Worm (Caenorhabditis elegans) whole organism, young adult: ENCODE data around the gene str-141.

Experiments used
- B0261.1 ChIP-seq: sonication (generic microtip); optimal IDR thresholded peaks from 2 replicates; lab custom pipeline; 2016; ENCODE audit warnings: mild to moderate bottlenecking, missing genetic modification characterization, moderate library complexity, missing compliant biosample characterization
- C17E4.6 ChIP-seq: fragments of 200-800 bp; sonication (Bioruptor generic); IDR thresholded peaks from 2 replicates; pipeline ENCODE4 v1.3.6; 2022; ENCODE audit warnings: missing genetic modification reagents, missing genetic modification characterization, missing compliant biosample characterization
- D2030.7 ChIP-seq: fragments of 200-800 bp; sonication (Bioruptor generic); IDR thresholded peaks from 2 replicates; pipeline ENCODE4 v1.3.6; 2022; ENCODE audit warnings: missing genetic modification reagents, missing genetic modification characterization, missing compliant biosample characterization
- F49E8.2 ChIP-seq: sonication (generic microtip); optimal IDR thresholded peaks from 3 replicates; lab custom pipeline; 2017; ENCODE audit warnings: missing genetic modification characterization, mild to moderate bottlenecking, missing compliant biosample characterization, antibody characterized with exemption, moderate library complexity; ENCODE audit not compliant: insufficient read depth
- F55B11.4 ChIP-seq: sonication (generic microtip); optimal IDR thresholded peaks from 2 replicates; lab custom pipeline; 2016; ENCODE audit warnings: missing compliant biosample characterization, missing genetic modification characterization, borderline replicate concordance; ENCODE audit not compliant: insufficient read depth
- K11D2.4 ChIP-seq: fragments of 200-800 bp; sonication (Bioruptor generic); IDR thresholded peaks from 2 replicates; pipeline ENCODE4 v1.3.6; 2022; ENCODE audit warnings: missing genetic modification reagents, missing genetic modification characterization, missing compliant biosample characterization
- K12H6.12 ChIP-seq: fragments of 200-800 bp; sonication (Bioruptor generic); optimal IDR thresholded peaks from 2 replicates; lab custom pipeline; 2018; ENCODE audit warnings: mild to moderate bottlenecking, missing genetic modification characterization, missing compliant biosample characterization
- T07F8.4 ChIP-seq: sonication (generic microtip); optimal IDR thresholded peaks from 2 replicates; lab custom pipeline; 2016; ENCODE audit warnings: mild to moderate bottlenecking, missing genetic modification characterization, moderate library complexity, missing compliant biosample characterization
- Y67H2A.10 ChIP-seq: fragments of 200-800 bp; sonication (Bioruptor generic); conservative IDR thresholded peaks from 2 replicates; pipeline ENCODE4 v1.3.6; 2022; ENCODE audit warnings: missing genetic modification reagents, missing genetic modification characterization, missing compliant biosample characterization
- Y95B8A.8 ChIP-seq: fragments of 200-800 bp; sonication (Bioruptor generic); IDR thresholded peaks from 2 replicates; pipeline ENCODE4 v1.3.6; 2022; ENCODE audit warnings: missing genetic modification reagents, missing genetic modification characterization, missing compliant biosample characterization
- ama-1 ChIP-seq, 3 experiments: fragments of 150-350 bp in 1 of 3; sonication (generic microtip) in 2 of 3; optimal IDR thresholded peaks; 2 replicates each; lab custom pipeline; 2014 to 2018; ENCODE audit warnings: missing biosample characterization in 2 of 3, missing genetic modification characterization in 2 of 3, missing genetic modification reagents in 2 of 3
- cebp-1 ChIP-seq, 2 experiments: fragments of 200-800 bp in 1 of 2; sonication (Bioruptor generic) in 1 of 2; sonication (generic microtip) in 1 of 2; IDR thresholded peaks in 1 of 2; optimal IDR thresholded peaks in 1 of 2; 2 replicates each; pipeline versions ENCODE4 v1.3.6 to Lab custom; 2017 to 2022; ENCODE audit warnings: missing compliant biosample characterization in 2 of 2, missing genetic modification characterization in 2 of 2, mild to moderate bottlenecking in 1 of 2, missing genetic modification reagents in 1 of 2, moderate library complexity in 1 of 2
- ceh-79 ChIP-seq: sonication (generic microtip); optimal IDR thresholded peaks from 2 replicates; lab custom pipeline; 2017; ENCODE audit warnings: mild to moderate bottlenecking, missing genetic modification characterization, missing compliant biosample characterization
- ceh-91 ChIP-seq: fragments of 200-800 bp; sonication (Bioruptor generic); IDR thresholded peaks from 2 replicates; pipeline ENCODE4 v1.3.6; 2022; ENCODE audit warnings: missing genetic modification reagents, missing genetic modification characterization, missing compliant biosample characterization
- egl-18 ChIP-seq: fragments of 200-800 bp; sonication (Bioruptor generic); IDR thresholded peaks from 2 replicates; pipeline ENCODE4 v1.3.6; 2022; ENCODE audit warnings: missing genetic modification reagents, missing genetic modification characterization, missing compliant biosample characterization
- egrh-3 ChIP-seq: fragments of 200-800 bp; sonication (Bioruptor generic); IDR thresholded peaks from 2 replicates; pipeline ENCODE4 v1.3.6; 2022; ENCODE audit warnings: missing genetic modification reagents, missing genetic modification characterization, missing compliant biosample characterization
- hmg-20 ChIP-seq: fragments of 200-800 bp; sonication (Bioruptor generic); IDR thresholded peaks from 2 replicates; pipeline ENCODE4 v1.3.6; 2022; ENCODE audit warnings: missing genetic modification reagents, missing genetic modification characterization, missing compliant biosample characterization
- lag-1 ChIP-seq: fragments of 200-800 bp; sonication (Bioruptor generic); IDR thresholded peaks from 2 replicates; pipeline ENCODE4 v1.3.6; 2022; ENCODE audit warnings: missing genetic modification reagents, missing genetic modification characterization, missing compliant biosample characterization
- madf-10 ChIP-seq: sonication (generic microtip); optimal IDR thresholded peaks from 2 replicates; lab custom pipeline; 2016; ENCODE audit warnings: mild to moderate bottlenecking, missing genetic modification characterization, missing compliant biosample characterization
- madf-6 ChIP-seq: fragments of 200-800 bp; sonication (Bioruptor generic); IDR thresholded peaks from 2 replicates; pipeline ENCODE4 v1.3.6; 2022; ENCODE audit warnings: missing genetic modification reagents, missing genetic modification characterization, missing compliant biosample characterization
- mes-4 ChIP-seq: sonication (generic microtip); optimal IDR thresholded peaks from 2 replicates; lab custom pipeline; 2016; ENCODE audit warnings: missing genotype, missing genetic modification characterization, missing compliant biosample characterization
- nfyb-1 ChIP-seq: fragments of 200-800 bp; sonication (Bioruptor generic); IDR thresholded peaks from 2 replicates; pipeline ENCODE4 v1.3.6; 2022; ENCODE audit warnings: missing genetic modification reagents, missing genetic modification characterization, missing compliant biosample characterization
- nhr-80 ChIP-seq: sonication (generic microtip); optimal IDR thresholded peaks from 2 replicates; lab custom pipeline; 2016; ENCODE audit warnings: missing genetic modification characterization, missing compliant biosample characterization
- nhr-90 ChIP-seq: sonication (generic microtip); optimal IDR thresholded peaks from 2 replicates; lab custom pipeline; 2016; ENCODE audit warnings: missing genotype, mild to moderate bottlenecking, missing genetic modification characterization, missing compliant biosample characterization
- pbrm-1 ChIP-seq: fragments of 200-800 bp; sonication (Bioruptor generic); IDR thresholded peaks from 2 replicates; pipeline ENCODE4 v1.3.6; 2022; ENCODE audit warnings: missing genetic modification reagents, missing genetic modification characterization, missing compliant biosample characterization
- pha-4 ChIP-seq: fragments of 150-350 bp; sonication (generic microtip); optimal IDR thresholded peaks from 2 replicates; lab custom pipeline; 2014; ENCODE audit warnings: missing biosample characterization, missing genetic modification reagents, missing genetic modification characterization
- rcor-1 ChIP-seq: fragments of 200-800 bp; sonication (Bioruptor generic); IDR thresholded peaks from 2 replicates; pipeline ENCODE4 v1.3.6; 2022; ENCODE audit warnings: missing genetic modification reagents, missing genetic modification characterization, missing compliant biosample characterization
- repo-1 ChIP-seq: sonication (generic microtip); optimal IDR thresholded peaks from 2 replicates; lab custom pipeline; 2017; ENCODE audit warnings: mild to moderate bottlenecking, missing genetic modification characterization, missing compliant biosample characterization
- snpc-1.3 ChIP-seq: sonication (generic microtip); optimal IDR thresholded peaks from 2 replicates; lab custom pipeline; 2017; ENCODE audit warnings: missing genetic modification characterization, mild to moderate bottlenecking, missing compliant biosample characterization, antibody characterized with exemption, moderate library complexity, missing genotype, missing genetic modification reagents; ENCODE audit not compliant: insufficient read depth
- snpc-3.4 ChIP-seq: sonication (generic microtip); optimal IDR thresholded peaks from 2 replicates; lab custom pipeline; 2017; ENCODE audit warnings: missing genetic modification characterization, mild to moderate bottlenecking, missing compliant biosample characterization, antibody characterized with exemption, moderate library complexity, missing genotype, missing genetic modification reagents
- tlf-1 ChIP-seq: fragments of 200-800 bp; sonication (Bioruptor generic); optimal IDR thresholded peaks from 2 replicates; lab custom pipeline; 2018; ENCODE audit warnings: mild to moderate bottlenecking, missing genetic modification characterization, missing compliant biosample characterization
- xnd-1 ChIP-seq: sonication (generic microtip); optimal IDR thresholded peaks from 2 replicates; lab custom pipeline; 2016; ENCODE audit warnings: missing genotype, missing genetic modification reagents, missing genetic modification characterization, missing compliant biosample characterization
- ztf-22 ChIP-seq: fragments of 200-800 bp; sonication (Bioruptor generic); optimal IDR thresholded peaks from 2 replicates; lab custom pipeline; 2018; ENCODE audit warnings: mild to moderate bottlenecking, missing genetic modification characterization, moderate library complexity, missing compliant biosample characterization
- ztf-25 ChIP-seq: fragments of 200-800 bp; sonication (Bioruptor generic); IDR thresholded peaks from 2 replicates; pipeline ENCODE4 v1.3.6; 2022; ENCODE audit warnings: missing genetic modification reagents, missing genetic modification characterization, missing compliant biosample characterization

Gene str-141

DNA sequence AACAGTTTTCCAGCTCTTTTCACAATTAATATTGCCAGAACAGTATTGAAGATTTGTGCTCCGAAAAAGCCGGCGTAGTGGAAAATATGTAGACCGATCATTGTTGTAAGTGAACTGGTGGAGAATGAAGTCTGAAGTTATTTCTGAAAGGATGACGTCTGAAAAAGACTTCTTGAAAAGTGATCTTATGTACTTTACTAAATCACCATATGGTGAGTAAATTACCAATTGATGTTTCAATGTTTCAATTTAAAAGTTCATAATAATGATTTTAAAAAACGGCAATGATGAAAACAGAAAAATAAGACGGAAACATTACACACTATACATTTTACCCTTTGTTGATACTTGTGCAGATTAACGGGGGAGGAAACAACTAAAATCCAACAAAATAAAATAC lies at the start of gene str-141:
TSS of gene str-141 (minus strand) at position 101 of the 400 bp plus-strand sequence.
- TF ChIP-seq Y95B8A.8 (GFP tag; lab: Robert Waterston, UW) (no peak), nfyb-1 (0 out of 2 replicates have a peak, but pooled peaks have one; percentile 43), madf-6 (GFP tag; lab: Robert Waterston, UW) (peak; percentile 48; the same call in 1 of the 2 replicates), ama-1 (optimal IDR thresholded peaks at IDR 0.05; lab: Kevin White, UChicago) (no peak), ama-1 (GFP tag; optimal IDR thresholded peaks at IDR 0.05; lab: Kevin White, UChicago) (peak in 1 of 2 experiments; percentile 14), lag-1 (GFP tag; lab: Robert Waterston, UW) (no peak)
- TF ChIP-seq, all 124 proteins: peak for 3

DNA sequence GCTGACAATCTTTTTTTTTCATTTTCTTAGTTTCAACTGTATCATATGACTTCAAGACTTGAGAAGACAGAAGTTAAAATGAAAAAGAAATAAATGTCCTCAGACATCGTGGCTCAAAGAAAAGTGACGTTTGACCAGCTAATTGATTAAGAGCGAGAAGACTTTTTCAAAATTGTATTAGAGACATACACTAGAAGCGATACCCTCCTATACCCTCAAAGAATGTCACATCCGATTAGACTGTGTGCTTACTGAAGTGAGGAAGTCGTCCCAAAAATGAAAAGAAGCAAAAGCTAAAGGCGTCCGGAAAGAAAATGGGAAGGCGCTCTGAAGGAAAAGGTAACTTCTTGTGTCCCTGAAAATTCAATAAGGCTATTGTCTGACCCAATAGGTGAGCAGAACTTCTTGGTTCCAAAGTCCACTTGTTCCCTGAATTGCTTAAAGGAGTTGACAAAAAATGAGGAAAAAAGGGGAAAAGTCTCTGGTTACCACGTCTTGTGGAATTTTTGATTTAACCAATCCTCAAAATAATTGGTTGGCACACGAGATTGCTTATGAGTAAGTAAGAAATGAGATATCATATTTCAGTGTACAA lies 48.8 kb upstream of the str-141 start:
- TF ChIP-seq nhr-90 (tag; lab: Kevin White, UChicago) (no peak), madf-10 (tag; lab: Kevin White, UChicago) (no peak), tlf-1 (GFP tag; lab: Kevin White, UChicago) (no peak), K12H6.12 (tag; lab: Kevin White, UChicago) (no peak), ztf-22 (GFP tag; lab: Kevin White, UChicago) (no peak), snpc-3.4 (no peak), nhr-80 (tag; lab: Kevin White, UChicago) (no peak), F49E8.2 (tag; lab: Kevin White, UChicago) (no peak), Y67H2A.10 (GFP tag; lab: Robert Waterston, UW) (no peak)

DNA sequence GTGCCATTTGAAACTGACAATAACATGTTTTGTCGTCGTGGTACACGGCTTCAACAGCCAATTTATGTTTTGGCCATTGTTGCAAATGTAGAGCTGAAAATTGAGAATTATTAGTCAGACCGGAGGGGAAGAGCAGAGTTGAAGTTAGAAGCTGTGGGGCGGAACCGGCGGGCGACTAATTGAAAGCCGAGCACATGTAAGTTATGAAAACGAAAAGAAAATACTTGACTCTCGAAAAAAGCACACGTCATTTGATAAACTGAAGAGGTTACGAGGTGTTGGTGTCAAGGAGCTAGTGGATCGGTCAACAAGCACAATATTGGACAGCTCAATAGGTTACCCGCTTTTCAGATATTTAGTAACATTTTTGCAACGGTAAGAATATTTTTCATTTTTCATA lies 42.5 kb upstream of the str-141 start, which contains the start of gene dop-5:
TSS of gene dop-5 (minus strand) at position 101 of the 400 bp plus-strand sequence.
- TF ChIP-seq T07F8.4 (tag; lab: Kevin White, UChicago) (no peak), repo-1 (tag; lab: Kevin White, UChicago) (no peak), snpc-1.3 (tag; lab: Kevin White, UChicago) (no peak), pha-4 (tag; lab: Kevin White, UChicago) (no peak), C17E4.6 (GFP tag; lab: Robert Waterston, UW) (no peak), hmg-20 (no peak), K11D2.4 (GFP tag; lab: Robert Waterston, UW) (no peak), B0261.1 (tag; lab: Kevin White, UChicago) (no peak), xnd-1 (no peak), egl-18 (GFP tag; lab: Robert Waterston, UW) (no peak), F55B11.4 (tag; lab: Kevin White, UChicago) (no peak), ceh-79 (tag; lab: Kevin White, UChicago) (no peak), ztf-25 (no peak), D2030.7 (no peak), egrh-3 (GFP tag; lab: Robert Waterston, UW) (no peak), madf-6 (GFP tag; lab: Robert Waterston, UW) (no peak), ceh-91 (no peak), rcor-1 (GFP tag; lab: Robert Waterston, UW) (no peak), mes-4 (tag; lab: Kevin White, UChicago) (no peak)

DNA sequence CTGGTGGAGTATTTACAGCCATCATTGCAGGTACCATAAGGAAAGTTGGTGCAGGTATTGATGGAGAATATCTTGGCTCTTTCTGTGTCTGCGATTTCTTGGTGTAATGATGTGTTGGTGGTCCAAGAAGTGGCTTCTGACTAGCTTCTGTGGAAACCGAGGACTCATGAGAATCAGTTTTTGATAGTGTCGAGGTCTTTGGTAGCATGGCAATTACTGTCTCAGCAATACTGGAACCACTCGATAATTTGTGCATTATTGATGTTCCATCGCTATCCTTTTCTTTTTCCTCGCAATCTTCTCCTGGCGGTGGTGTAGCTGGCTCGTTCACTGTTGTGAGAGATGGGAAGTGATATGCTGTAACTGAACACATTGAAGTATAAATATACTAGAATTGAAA lies 40.0 kb upstream of the str-141 start:
- TF ChIP-seq pbrm-1 (GFP tag; lab: Robert Waterston, UW) (no peak), cebp-1 (GFP tag; IDR thresholded peaks at IDR 0.05; lab: Robert Waterston, UW) (no peak), cebp-1 (tag; optimal IDR thresholded peaks at IDR 0.05; lab: Kevin White, UChicago) (no peak)
